Fruit fly (Drosophila melanogaster): Measurements from ENCODE around the gene Calr.

The Calr gene

DNA sequence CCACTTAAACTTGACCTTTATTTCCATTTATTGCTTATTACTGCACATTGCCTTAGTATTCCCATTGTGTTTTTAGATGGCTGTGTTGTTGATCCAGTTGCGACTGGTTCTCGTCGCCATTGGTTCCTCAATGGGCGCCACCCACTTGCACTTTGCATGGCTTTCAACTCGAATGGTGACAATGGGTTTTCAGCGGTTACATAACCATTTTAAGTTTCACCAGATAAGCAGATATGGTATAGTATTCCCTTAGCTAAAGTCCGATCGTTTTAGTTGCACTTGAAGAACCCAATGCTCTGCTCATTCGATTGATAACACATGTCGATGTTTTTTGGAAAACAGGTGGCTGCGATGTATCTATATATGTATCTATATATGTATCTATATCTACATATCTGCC is 28.7 kb downstream of the Calr start:
- peak; percentile 40 for TF ChIP-seq CG17801 (GFP tag; optimal IDR thresholded peaks at IDR 0.05; ENCODE audit: partially characterized antibody)

DNA sequence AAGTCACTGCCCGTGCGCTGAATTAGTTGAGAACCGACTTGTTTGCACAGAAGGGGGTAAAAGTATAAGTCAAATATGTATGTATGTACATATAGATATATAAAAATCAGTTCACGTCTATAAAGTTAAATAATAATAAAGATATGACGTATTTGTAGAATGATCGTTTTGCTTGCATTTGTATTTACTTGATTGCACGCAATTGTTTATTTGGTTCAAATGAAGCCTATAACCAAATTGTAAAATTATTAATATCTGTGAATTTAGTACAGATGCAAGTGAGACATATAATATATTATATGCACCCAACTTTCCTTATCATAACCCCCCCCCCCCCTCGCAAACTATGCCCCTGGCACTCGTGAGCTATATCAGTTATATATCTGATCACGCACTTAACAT is 30.1 kb downstream of the Calr start:
- TF ChIP-seq CG17801 (GFP tag; optimal IDR thresholded peaks at IDR 0.05; ENCODE audit: partially characterized antibody): peak; percentile 74

DNA sequence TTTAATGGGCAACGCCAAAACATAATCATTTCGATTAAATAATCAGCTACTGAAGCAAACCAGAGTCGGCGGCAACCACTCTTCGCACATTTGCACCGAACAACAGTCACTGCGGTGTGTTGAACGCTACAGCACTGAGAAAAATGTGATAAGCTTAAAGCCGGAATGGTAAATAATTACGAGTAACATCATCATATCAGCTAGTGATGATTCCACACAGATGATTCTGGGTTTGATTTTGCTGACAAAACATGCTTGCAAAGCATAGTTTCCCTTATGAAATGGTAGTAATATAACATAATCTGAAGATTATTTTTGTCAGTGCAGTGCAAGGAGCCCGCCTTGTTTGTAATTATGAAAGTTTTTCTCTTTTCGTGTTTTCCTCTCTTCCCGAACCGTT is 32.6 kb downstream of the Calr start:
- TF ChIP-seq CG17801 (GFP tag; optimal IDR thresholded peaks at IDR 0.05; ENCODE audit: partially characterized antibody): no peak

DNA sequence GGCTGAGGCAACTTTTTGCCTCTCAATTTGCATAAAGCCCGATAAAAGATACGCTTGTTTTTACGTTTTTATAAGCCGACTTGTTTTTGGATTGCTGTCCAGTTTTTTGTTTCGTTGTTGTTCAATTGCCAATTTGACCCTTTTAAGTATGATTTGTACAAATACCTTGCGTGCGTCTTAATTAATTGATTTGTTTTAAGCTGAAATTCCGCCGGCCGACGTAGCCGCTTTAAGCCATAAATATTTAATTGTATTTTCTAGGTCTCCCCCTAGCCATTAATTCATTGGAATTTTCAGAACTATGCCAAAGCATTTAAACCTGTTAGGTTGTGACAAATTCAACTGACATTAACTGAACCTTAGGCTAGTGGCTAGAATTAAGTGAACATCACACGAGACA is 34.0 kb downstream of the Calr start:
- TF ChIP-seq CG17801 (GFP tag; optimal IDR thresholded peaks at IDR 0.05; ENCODE audit: partially characterized antibody): no peak

DNA sequence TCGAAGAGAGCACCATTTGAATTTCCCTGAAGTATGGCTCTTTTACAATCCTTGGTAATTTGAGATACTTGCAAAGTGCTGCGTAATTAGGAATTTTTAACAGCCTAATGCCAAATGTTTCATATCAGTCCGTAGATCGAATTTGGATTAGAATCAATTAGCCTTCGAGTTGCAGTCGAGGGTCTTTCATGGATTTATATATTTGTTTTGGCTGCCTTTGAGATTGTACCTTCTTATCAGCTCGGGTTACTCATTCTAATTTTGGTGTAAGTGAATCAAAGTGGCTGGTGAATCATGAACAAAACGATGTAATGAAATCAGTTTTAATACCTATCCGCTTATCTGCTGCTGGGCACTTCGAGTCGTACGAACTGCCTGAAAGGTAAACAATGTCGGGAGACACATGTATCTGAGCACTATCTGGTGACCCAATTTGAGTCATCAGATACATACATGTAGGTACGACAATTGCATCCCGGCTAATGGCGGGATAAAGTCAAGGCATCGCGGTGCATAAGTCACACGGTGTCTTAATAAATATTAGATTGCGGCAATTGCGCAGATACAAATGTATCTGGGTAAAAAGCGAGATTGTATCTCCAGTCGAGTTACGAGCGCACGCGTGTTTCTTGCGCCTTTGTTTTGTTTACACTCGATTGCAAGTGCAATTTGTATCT is 34.8 kb downstream of the Calr start:
- TF ChIP-seq CG17801 (GFP tag; optimal IDR thresholded peaks at IDR 0.05; ENCODE audit: partially characterized antibody): no peak

DNA sequence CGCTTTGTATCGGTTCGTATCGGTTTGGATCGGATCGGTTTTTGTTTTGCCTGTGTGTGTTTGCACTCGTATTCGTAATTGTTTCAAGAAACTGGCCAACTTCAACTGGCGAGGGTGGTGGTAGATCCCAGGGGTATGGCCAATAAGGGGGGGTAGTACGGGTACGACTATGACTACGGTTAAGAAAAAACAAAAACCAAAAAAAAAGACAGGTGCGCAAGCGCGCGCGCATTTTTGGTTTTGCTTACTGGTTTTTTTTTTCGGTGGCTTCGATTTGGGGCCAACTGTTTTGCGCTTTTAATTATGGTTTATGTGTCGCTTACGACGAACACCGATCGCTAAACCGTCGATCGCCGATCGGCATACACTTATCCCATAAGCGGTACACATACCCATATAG is 35.8 kb downstream of the Calr start:
- no peak for TF ChIP-seq CG17801 (GFP tag; optimal IDR thresholded peaks at IDR 0.05; ENCODE audit: partially characterized antibody)

DNA sequence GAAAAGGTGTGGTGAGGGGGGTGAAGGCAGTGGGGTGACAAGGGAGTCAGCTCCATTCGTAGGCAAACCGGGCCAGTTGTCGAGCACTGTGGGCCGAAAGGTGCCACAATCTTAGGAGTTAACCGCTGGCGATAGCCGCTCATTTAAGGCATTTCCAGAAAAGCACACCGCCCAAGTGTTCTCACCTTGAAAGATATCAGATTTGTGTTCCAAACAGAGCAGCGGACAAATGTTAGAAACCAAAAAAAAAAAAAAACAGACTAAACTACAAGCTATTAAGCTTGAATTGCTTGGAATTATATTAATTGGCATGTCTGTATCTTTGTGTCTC is 36.4 kb downstream of the Calr start:
- TF ChIP-seq CG17801 (GFP tag; optimal IDR thresholded peaks at IDR 0.05; ENCODE audit: partially characterized antibody): no peak

DNA sequence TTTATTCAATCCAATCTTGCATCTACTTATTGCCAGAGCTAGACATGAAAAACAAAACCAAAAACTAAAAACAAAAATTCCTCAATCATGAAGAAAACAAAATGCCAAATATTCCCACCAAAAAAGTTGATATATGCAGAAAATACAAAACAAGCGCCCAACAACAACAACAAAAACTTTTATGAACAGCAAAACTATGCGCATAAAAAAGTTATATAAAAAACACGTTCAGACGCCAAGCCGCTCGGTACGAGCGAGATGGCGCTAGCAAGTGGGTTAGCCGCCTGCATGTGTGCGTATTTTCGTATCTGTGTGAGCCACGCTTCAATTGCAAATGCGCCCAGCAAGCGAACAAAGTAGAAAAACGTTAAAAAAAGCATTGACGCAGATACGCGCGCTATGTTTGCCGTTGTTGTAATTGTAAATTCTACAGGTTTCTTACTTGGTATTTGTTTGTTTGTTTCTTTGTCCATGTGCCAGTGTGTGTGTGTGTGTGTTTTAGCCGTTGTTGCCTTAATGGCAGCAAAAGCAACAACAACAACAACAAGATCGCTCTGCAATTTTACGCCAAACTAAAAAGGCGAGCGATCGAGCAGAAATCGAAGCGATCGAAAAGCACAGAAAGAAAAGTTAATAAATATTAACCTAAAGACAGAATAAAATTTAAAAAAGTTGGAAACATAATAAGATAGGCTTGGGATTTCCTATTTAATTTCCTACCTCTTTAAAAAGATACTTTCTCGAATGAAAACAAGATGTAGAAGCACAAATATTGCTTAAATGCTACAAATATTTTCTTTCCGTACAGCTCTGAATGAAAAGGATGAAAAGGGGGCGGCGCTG is 37.0 kb downstream of the Calr start:
- TF ChIP-seq CG17801 (GFP tag; optimal IDR thresholded peaks at IDR 0.05; ENCODE audit: partially characterized antibody): peak; percentile 80

DNA sequence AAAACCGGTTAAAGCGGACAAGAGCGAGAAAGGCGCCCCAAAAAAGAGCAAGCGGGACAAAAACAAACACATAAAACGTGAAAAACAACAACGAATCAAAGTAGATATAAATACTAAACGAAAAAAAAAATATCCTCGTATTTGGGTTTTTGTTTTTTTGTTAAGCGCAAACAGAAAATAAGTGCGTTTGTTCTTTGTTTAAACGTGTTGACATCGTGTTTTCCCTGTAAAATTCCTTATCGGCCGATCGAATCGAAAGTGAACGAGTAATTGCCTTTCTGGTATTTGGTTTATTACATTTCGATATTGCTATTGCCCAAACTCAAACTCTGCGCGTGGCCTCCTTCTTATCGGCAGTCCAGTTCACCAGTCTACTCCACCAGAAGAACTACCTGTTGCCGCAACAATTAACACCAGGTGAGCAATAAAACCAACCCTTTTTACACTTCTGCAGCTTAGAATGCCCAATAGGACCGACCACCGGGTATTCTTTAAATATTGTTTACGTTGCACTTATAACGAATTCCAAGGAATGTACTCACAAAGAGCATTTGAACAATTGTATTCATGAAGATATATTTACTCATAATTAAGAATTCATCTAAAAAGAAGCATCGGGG is 38.8 kb downstream of the Calr start:
- TF ChIP-seq CG17801 (GFP tag; optimal IDR thresholded peaks at IDR 0.05; ENCODE audit: partially characterized antibody): no peak

DNA sequence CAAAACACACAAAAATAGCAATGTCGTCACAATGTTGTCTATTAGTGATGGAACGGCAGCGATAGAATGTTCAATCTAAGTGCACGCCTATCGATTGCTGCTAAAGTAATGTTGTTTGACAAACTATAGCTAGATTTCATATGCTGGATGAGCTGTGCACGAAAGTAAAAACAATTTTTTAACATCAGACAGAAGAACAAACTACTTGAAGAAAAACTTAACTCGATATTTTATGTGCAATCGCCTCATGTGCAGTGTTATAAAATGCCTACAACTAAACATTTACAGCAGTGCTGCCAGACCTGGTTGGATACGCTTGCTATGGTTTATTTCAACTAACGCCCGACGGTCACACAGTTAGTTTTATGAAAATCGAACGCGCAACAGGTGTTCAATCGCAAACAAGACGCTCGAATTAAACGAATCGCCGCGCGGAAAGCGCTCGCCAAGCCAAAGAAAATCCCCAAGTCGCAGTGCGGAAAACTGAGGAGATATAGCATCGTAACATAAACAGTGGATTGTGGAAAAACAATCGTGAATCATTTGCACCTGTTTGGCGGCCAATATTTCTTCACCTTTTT is 39.6 kb downstream of the Calr start, which contains the start of the genes bocks and CG8312:
bocks (minus strand) TSS at position 51 of the 581 bp plus-strand sequence.
CG8312 (plus strand) TSS at position 358 of the 581 bp plus-strand sequence.
- peak; percentile 40 for TF ChIP-seq CG17801 (GFP tag; optimal IDR thresholded peaks at IDR 0.05; ENCODE audit: partially characterized antibody)

DNA sequence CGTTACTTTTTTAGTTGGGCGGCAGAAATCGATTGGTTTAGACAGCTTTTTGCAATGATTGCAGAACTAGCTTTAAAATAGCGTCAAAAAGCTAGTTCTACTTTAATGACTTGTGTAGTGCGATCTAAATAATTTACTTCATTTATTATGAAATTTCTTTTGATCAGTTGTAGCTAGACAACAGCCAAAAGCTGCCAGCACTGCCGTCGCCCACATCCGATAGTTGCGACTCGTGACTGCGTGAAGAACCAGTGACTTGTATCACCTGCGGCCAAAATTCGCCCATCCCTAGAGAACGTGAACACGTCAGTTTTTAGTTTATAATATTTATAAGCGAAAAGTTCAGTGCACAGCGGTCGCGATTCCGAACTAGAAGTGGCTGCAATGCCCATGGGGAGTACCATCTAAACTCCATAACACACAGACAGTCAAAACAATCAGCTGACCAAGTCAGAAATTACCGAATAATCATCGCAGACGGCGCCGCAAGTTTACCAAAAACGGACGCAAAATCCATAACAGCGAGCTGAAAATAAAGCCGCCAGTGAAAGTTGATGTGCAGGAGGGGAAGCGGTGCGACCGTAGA is 43.9 kb downstream of the Calr start, which contains the start of gene P58IPK:
P58IPK (plus strand) TSS at position 280 of the 586 bp plus-strand sequence.
- peak; percentile 36 for TF ChIP-seq CG17801 (GFP tag; optimal IDR thresholded peaks at IDR 0.05; ENCODE audit: partially characterized antibody)

DNA sequence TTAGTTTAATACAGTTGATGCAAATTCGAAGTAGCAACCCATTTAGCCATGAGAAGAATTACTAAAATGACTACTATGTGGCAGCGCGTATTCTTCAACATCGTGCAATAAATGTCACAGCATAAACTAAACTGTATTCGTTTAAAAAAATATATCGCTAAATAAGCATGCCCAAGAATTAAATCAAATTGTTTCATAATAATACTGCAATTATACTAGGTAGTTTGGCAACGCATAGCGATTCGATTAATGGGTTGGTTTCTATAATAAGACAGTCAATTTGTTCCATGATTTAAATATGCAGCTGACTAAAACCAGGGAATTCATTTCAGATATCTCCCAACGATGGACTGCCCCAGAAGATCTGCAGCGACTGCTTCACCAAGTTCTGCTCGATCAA is 47.5 kb downstream of the Calr start, which contains the start of gene CG33654:
CG33654 (minus strand) TSS at position 101 of the 400 bp plus-strand sequence.
- no peak for TF ChIP-seq CG17801 (GFP tag; optimal IDR thresholded peaks at IDR 0.05; ENCODE audit: partially characterized antibody)

DNA sequence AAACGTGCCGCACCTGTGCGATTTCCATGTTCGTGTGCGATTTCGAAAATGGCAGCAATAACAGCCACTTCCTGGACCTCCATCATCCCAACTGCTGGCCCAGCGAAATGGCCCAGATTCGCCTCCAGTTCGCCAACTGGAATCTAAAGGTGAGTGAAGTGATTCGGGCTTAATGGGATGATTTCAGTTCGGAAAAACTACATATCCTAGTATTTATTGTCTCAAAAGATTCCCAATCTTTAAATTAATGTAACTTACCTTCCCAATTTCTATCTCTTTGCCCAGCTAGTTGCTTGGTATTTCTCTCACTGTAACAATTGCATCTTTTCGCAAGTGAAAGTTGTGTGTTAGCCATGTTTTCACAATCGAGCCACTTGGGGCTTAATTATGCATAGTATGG is 48.7 kb downstream of the Calr start:
- TF ChIP-seq CG17801 (GFP tag; optimal IDR thresholded peaks at IDR 0.05; ENCODE audit: partially characterized antibody): no peak

DNA sequence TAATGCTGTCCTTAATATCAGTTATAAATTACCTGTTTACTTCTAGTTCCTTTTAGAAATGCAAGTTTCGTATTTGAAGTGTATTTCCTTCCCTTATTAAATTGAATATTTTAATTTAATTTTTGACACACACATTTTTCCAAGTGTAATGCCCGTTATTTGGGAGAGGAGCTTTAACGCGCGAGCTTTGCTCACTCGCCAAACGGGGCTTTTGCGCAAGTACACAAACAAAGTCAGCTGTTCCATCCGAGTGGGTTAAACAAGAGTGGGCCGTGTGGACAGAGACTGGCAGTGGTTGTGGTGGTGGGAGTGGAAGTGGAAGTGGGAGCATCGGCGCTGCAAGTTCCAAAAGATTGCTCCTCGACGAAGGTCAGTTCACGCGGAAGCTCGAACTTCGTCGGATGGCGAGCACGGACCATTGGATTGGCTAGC is 49.5 kb downstream of the Calr start, which contains the start of gene CG8301:
CG8301 (plus strand) TSS at position 218 of the 432 bp plus-strand sequence.
- peak; percentile 57 for TF ChIP-seq CG17801 (GFP tag; optimal IDR thresholded peaks at IDR 0.05; ENCODE audit: partially characterized antibody)
